Fruit fly (Drosophila melanogaster): ENCODE measurements around the gene crp.

The crp gene

dm6 chr2L:16307026-16307703, 19.6 kb upstream of the crp start, which contains the start of the genes CG5861 and Syx5 (continued):
- TF ChIP-seq CG12391 (tag; optimal IDR thresholded peaks at IDR 0.05), result peak; percentile 82
- TF ChIP-seq CG9437 (GFP tag; optimal IDR thresholded peaks at IDR 0.05), result peak; percentile 7
- peak; percentile 66 for TF ChIP-seq CG7963 (GFP tag; IDR thresholded peaks at IDR 0.05; ENCODE audit: partially characterized antibody)
- peak; percentile 47 for TF ChIP-seq Vsx1 (GFP tag; optimal IDR thresholded peaks at IDR 0.05)
- TF ChIP-seq tll (GFP tag; optimal IDR thresholded peaks at IDR 0.05), result no peak
- no peak for TF ChIP-seq Camta (GFP tag; optimal IDR thresholded peaks at IDR 0.05)
- TF ChIP-seq Hr3 (GFP tag; optimal IDR thresholded peaks at IDR 0.05), result peak; percentile 65
- TF ChIP-seq lbe (GFP tag; optimal IDR thresholded peaks at IDR 0.05), result peak; percentile 82
- no peak for TF ChIP-seq CG7839 (tag; optimal IDR thresholded peaks at IDR 0.05)
- peak; percentile 52 for TF ChIP-seq CG15514 (GFP tag; optimal IDR thresholded peaks at IDR 0.05)
- peak; percentile 69; the same call in 1 of the 2 replicates for TF ChIP-seq Rfx (GFP tag; IDR thresholded peaks at IDR 0.05)
- TF ChIP-seq pzg (GFP tag; optimal IDR thresholded peaks at IDR 0.05), result peak; percentile 68
- peak; percentile 38 for TF ChIP-seq BtbVII (GFP tag; optimal IDR thresholded peaks at IDR 0.05)
- no peak for TF ChIP-seq klu (GFP tag; IDR thresholded peaks at IDR 0.05)
- no peak for TF ChIP-seq cato (GFP tag; optimal IDR thresholded peaks at IDR 0.05; ENCODE audit: borderline replicate concordance)
- TF ChIP-seq CG17829 (tag; optimal IDR thresholded peaks at IDR 0.05), result peak; percentile 80
- TF ChIP-seq BEAF-32 (GFP tag; optimal IDR thresholded peaks at IDR 0.05), result peak; percentile 86
- no peak for TF ChIP-seq CG11093 (GFP tag; IDR thresholded peaks at IDR 0.05)
- TF ChIP-seq CG8281 (tag; optimal IDR thresholded peaks at IDR 0.05), result no peak
- TF ChIP-seq CG7928 (GFP tag; optimal IDR thresholded peaks at IDR 0.05), result peak; percentile 86
- no peak for TF ChIP-seq emc (GFP tag; optimal IDR thresholded peaks at IDR 0.05)
- peak; percentile 53 for TF ChIP-seq Sox100B (GFP tag; optimal IDR thresholded peaks at IDR 0.05)
- TF ChIP-seq pan (optimal IDR thresholded peaks at IDR 0.05), result no peak
- TF ChIP-seq pan (GFP tag; optimal IDR thresholded peaks at IDR 0.05 in 1 of 2, IDR thresholded peaks at IDR 0.05 in 1 of 2), result peak in 1 of 2 experiments; percentile 50
- peak; percentile 62 for TF ChIP-seq ind (GFP tag; optimal IDR thresholded peaks at IDR 0.05)
- no peak for TF ChIP-seq CG11504 (tag; optimal IDR thresholded peaks at IDR 0.05)
- TF ChIP-seq Asciz (GFP tag; optimal IDR thresholded peaks at IDR 0.05), result peak; percentile 14
- peak in 1 of 2 experiments; percentile 42 for TF ChIP-seq Pdp1 (GFP tag; optimal IDR thresholded peaks at IDR 0.05)
- peak; percentile 72 for TF ChIP-seq nmo (GFP tag; optimal IDR thresholded peaks at IDR 0.05)
- no peak for TF ChIP-seq eyg (GFP tag; optimal IDR thresholded peaks at IDR 0.05)
- TF ChIP-seq dan (GFP tag; IDR thresholded peaks at IDR 0.05), result no peak
- TF ChIP-seq slbo (GFP tag; IDR thresholded peaks at IDR 0.05), result peak; percentile 80
- no peak for TF ChIP-seq gcm2 (GFP tag; optimal IDR thresholded peaks at IDR 0.05)
- no peak for TF ChIP-seq Gsc (GFP tag; IDR thresholded peaks at IDR 0.05)
- TF ChIP-seq CG3065 (GFP tag; optimal IDR thresholded peaks at IDR 0.05), result no peak
- TF ChIP-seq CG10267 (tag; optimal IDR thresholded peaks at IDR 0.05), result peak; percentile 75
- TF ChIP-seq sens (GFP tag), result peak; percentile 69
- TF ChIP-seq trh (GFP tag; optimal IDR thresholded peaks at IDR 0.05), result no peak
- TF ChIP-seq sd (tag; optimal IDR thresholded peaks at IDR 0.05), result peak; percentile 63
- TF ChIP-seq repo (GFP tag; optimal IDR thresholded peaks at IDR 0.05), result no peak
- TF ChIP-seq Dll (GFP tag; IDR thresholded peaks at IDR 0.05; ENCODE audit: partially characterized antibody), result peak; percentile 98
- TF ChIP-seq psq (GFP tag; optimal IDR thresholded peaks at IDR 0.05), result no peak
- peak; percentile 54 for TF ChIP-seq E2f2 (GFP tag; IDR thresholded peaks at IDR 0.05)
- no peak for TF ChIP-seq CG1647 (GFP tag; optimal IDR thresholded peaks at IDR 0.05)
- no peak for TF ChIP-seq CG12219 (GFP tag; optimal IDR thresholded peaks at IDR 0.05)
- no peak for TF ChIP-seq shn (GFP tag; optimal IDR thresholded peaks at IDR 0.05)
- no peak for TF ChIP-seq h (optimal IDR thresholded peaks at IDR 0.05)
- no peak for TF ChIP-seq toy (GFP tag; IDR thresholded peaks at IDR 0.05)
- 0 out of 3 replicates have a peak, but pooled peaks have one; percentile 43 for TF ChIP-seq CG34422 (GFP tag; IDR thresholded peaks at IDR 0.05)
- TF ChIP-seq scrt (GFP tag; optimal IDR thresholded peaks at IDR 0.05), result peak; percentile 62

Data from whole organism, embryonic.